Worm (Caenorhabditis elegans): Measurements from ENCODE around the gene C35C5.10.

The C35C5.10 gene

DNA sequence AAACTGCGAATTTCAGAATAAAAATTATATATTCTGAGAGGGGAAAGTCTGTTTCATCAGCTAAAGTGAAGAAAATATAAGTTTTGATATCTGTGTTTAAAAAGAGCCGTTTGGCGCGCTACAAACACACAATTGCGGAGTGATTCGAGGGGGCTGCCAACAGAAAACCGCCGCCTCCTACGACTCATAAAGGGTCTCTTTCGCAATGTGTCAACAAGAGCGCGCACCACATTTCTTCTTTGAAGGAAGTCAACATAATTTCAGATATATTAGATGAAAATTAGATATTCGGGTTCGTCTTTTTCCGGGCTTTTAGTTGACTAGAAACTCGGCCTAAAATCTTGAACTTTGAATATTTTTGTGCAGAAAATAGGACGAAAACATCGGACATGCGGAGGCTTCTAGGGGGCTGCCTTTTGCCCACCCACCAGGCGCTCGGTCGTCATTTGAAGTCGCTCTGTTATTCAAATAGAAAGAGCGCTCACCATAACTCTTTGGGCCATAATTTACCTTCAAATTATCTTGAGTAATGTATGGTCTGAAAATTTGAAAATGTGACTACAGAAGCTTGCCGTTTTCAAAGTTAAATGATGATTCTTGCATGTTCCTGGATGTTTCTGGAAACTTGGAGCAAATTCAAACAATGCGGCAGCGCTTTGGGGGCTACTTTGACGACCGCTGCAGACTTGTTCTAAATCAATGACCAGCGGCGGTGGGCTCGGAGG is 49.9 kb downstream of the C35C5.10 start (continued):
- TF ChIP-seq nhr-41 (GFP tag; IDR thresholded peaks at IDR 0.05) (no peak), ZK546.5 (tag; optimal IDR thresholded peaks at IDR 0.05) (peak; percentile 8 to 79), dpl-1 (GFP tag; optimal IDR thresholded peaks at IDR 0.05) (peak; percentile 72), spr-3 (GFP tag; optimal IDR thresholded peaks at IDR 0.05) (peak; percentile 95), nhr-10 (tag; optimal IDR thresholded peaks at IDR 0.05) (peak; percentile 83), duxl-1 (tag; optimal IDR thresholded peaks at IDR 0.05; ENCODE audit: poor library complexity) (peak; percentile 80), lir-3 (tag; optimal IDR thresholded peaks at IDR 0.05) (peak; percentile 16), pqm-1 (tag; optimal IDR thresholded peaks at IDR 0.05) (peak; percentile 50), snpc-4 (tag; optimal IDR thresholded peaks at IDR 0.05) (no peak), spr-1 (tag; optimal IDR thresholded peaks at IDR 0.05) (peak; percentile 95), madf-9 (GFP tag; conservative IDR thresholded peaks at IDR 0.05) (peak; percentile 75), nhr-6 (tag; optimal IDR thresholded peaks at IDR 0.05) (peak; percentile 84), R02D3.7 (tag; optimal IDR thresholded peaks at IDR 0.05) (peak; percentile 32), pha-4 (GFP tag; IDR thresholded peaks at IDR 0.05) (peak; percentile 91), pha-4 (tag; optimal IDR thresholded peaks at IDR 0.05) (no peak), fkh-10 (GFP tag; optimal IDR thresholded peaks at IDR 0.05) (peak; percentile 64), sdz-12 (GFP tag; optimal IDR thresholded peaks at IDR 0.05) (peak; percentile 95), lin-13 (GFP tag; optimal IDR thresholded peaks at IDR 0.05) (peak; percentile 61), jun-1 (tag; optimal IDR thresholded peaks at IDR 0.05) (peak; percentile 74), aly-2 (tag; optimal IDR thresholded peaks at IDR 0.05) (no peak), nhr-77 (tag; optimal IDR thresholded peaks at IDR 0.05) (peak; percentile 91), nhr-25 (tag; optimal IDR thresholded peaks at IDR 0.05; ENCODE audit: borderline replicate concordance, insufficient read depth) (peak; percentile 94), D1046.2 (GFP tag; IDR thresholded peaks at IDR 0.05) (peak; percentile 84; the same call in 1 of the 2 replicates), F10B5.3 (tag; optimal IDR thresholded peaks at IDR 0.05) (peak; percentile 78), zfp-2 (tag; optimal IDR thresholded peaks at IDR 0.05) (peak; percentile 73), mdt-29 (GFP tag; IDR thresholded peaks at IDR 0.05) (peak; percentile 94), F26F4.8 (GFP tag; conservative IDR thresholded peaks at IDR 0.05) (no peak), dmd-8 (GFP tag; IDR thresholded peaks at IDR 0.05) (no peak), ctbp-1 (GFP tag; IDR thresholded peaks at IDR 0.05) (peak; percentile 90), skn-1 (tag; optimal IDR thresholded peaks at IDR 0.05) (no peak), unc-62 (GFP tag; optimal IDR thresholded peaks at IDR 0.05 in 1 of 2) (peak; percentile 76 to 97), unc-62 (tag; optimal IDR thresholded peaks at IDR 0.05) (no peak), nhr-11 (tag; optimal IDR thresholded peaks at IDR 0.05) (peak; percentile 65), Y105C5A.15 (GFP tag; IDR thresholded peaks at IDR 0.05) (no peak), mxl-2 (GFP tag; conservative IDR thresholded peaks at IDR 0.05) (peak; percentile 69), dmd-9 (GFP tag; IDR thresholded peaks at IDR 0.05) (peak; percentile 56; the same call in 1 of the 2 replicates), mxl-3 (GFP tag; optimal IDR thresholded peaks at IDR 0.05) (peak; percentile 32), ztf-7 (tag; optimal IDR thresholded peaks at IDR 0.05) (no peak), fos-1 (tag; optimal IDR thresholded peaks at IDR 0.05) (peak; percentile 80), lin-38 (GFP tag; IDR thresholded peaks at IDR 0.05) (peak; percentile 79), T26A8.4 (GFP tag; IDR thresholded peaks at IDR 0.05) (peak; percentile 93), daf-12 (tag; optimal IDR thresholded peaks at IDR 0.05) (no peak), hlh-30 (tag; optimal IDR thresholded peaks at IDR 0.05; ENCODE audit: insufficient read depth) (peak; percentile 73), gei-8 (GFP tag; optimal IDR thresholded peaks at IDR 0.05) (peak; percentile 94), mep-1 (tag; optimal IDR thresholded peaks at IDR 0.05) (peak; percentile 97), mdl-1 (tag; optimal IDR thresholded peaks at IDR 0.05) (peak; percentile 67 to 81), set-16 (GFP tag; IDR thresholded peaks at IDR 0.05) (peak; percentile 76), nhr-237 (tag; optimal IDR thresholded peaks at IDR 0.05) (peak; percentile 76), php-3 (GFP tag; IDR thresholded peaks at IDR 0.05) (peak; percentile 86; the same call in 1 of the 2 replicates), ceh-44 (GFP tag; IDR thresholded peaks at IDR 0.05) (0 out of 2 replicates have a peak, but pooled peaks have one; percentile 49), lin-39 (tag; optimal IDR thresholded peaks at IDR 0.05) (peak; percentile 23)
